Worm (Caenorhabditis elegans): Measurements from ENCODE around the gene F41C6.4.

- no peak for TF ChIP-seq ztf-11 (tag; optimal IDR thresholded peaks at IDR 0.05)
- no peak for TF ChIP-seq pha-4 (tag; optimal IDR thresholded peaks at IDR 0.05)
Observed at ce11 chrX:6905581-6905980, 31.0 kb upstream of the F41C6.4 start.

Data from whole organism, mixed stage, embryonic.